Worm (Caenorhabditis elegans): ENCODE results near the gene B0250.5.

DNA sequence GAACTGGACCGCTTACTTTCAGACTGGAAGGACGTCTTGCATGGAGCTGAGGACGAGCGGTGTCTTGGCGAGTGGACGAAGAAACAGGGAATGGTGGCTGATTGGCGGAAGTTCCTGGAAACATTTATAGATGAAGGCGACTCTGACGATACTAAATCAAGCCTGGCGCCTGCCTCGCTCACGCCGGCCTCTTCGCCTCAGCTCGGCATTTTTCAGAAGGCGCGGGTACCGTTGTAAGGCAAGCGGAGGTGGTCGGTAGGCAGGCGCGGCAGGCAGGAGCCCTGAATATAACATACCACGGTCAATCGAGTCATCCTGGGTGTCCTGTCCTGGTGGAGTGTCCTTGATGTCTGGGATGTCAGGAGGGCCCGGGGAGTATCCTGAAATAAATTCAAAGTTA lies 47.8 kb upstream of the B0250.5 start:
- no peak for TF ChIP-seq him-1 (tag; optimal IDR thresholded peaks at IDR 0.05)
- TF ChIP-seq W03F9.2 (tag; optimal IDR thresholded peaks at IDR 0.05): no peak
- TF ChIP-seq dao-5 (tag; optimal IDR thresholded peaks at IDR 0.05): no peak

All from whole organism, L4/young adult.